Worm (Caenorhabditis elegans) whole organism, early embryonic: ENCODE data around the gene F49F1.17.

Source experiments
- F13C5.2 ChIP-seq: sonication (generic microtip); optimal IDR thresholded peaks from 2 replicates; lab custom pipeline; 2017; ENCODE audit warnings: mild to moderate bottlenecking, missing genetic modification characterization, inconsistent platforms, missing compliant biosample characterization
- ama-1 ChIP-seq: fragments of 150-350 bp; optimal IDR thresholded peaks from 2 replicates; lab custom pipeline; 2014
- ceh-36 ChIP-seq: sonication (generic microtip); optimal IDR thresholded peaks from 2 replicates; lab custom pipeline; 2016; ENCODE audit warnings: missing genetic modification characterization, inconsistent platforms, missing compliant biosample characterization
- ets-7 ChIP-seq: sonication (generic microtip); optimal IDR thresholded peaks from 2 replicates; lab custom pipeline; 2016; ENCODE audit warnings: missing genotype, missing genetic modification characterization, missing compliant biosample characterization
- flt-1 ChIP-seq: fragments of 200-800 bp; sonication (Bioruptor generic); IDR thresholded peaks from 2 replicates; pipeline ENCODE4 v1.3.6; 2022; ENCODE audit warnings: missing genetic modification characterization, missing compliant biosample characterization
- hmbx-1 ChIP-seq: sonication (generic microtip); optimal IDR thresholded peaks from 2 replicates; lab custom pipeline; 2016; ENCODE audit warnings: mild to moderate bottlenecking, missing genetic modification characterization, missing compliant biosample characterization
- hmg-4 ChIP-seq: fragments of 200-800 bp; sonication (Bioruptor generic); optimal IDR thresholded peaks from 2 replicates; lab custom pipeline; 2018; ENCODE audit warnings: mild to moderate bottlenecking, missing genetic modification characterization, missing compliant biosample characterization
- hnd-1 ChIP-seq: sonication (generic microtip); optimal IDR thresholded peaks from 2 replicates; lab custom pipeline; 2016; ENCODE audit warnings: missing genetic modification characterization, missing compliant biosample characterization
- scrt-1 ChIP-seq: fragments of 200-800 bp; sonication (Bioruptor generic); IDR thresholded peaks from 2 replicates; pipeline ENCODE4 v1.3.6; 2022; ENCODE audit warnings: missing genetic modification characterization, missing compliant biosample characterization
- tbx-11 ChIP-seq: fragments of 200-800 bp; sonication (Bioruptor generic); IDR thresholded peaks from 2 replicates; pipeline ENCODE4 v1.3.6; 2022; ENCODE audit warnings: missing genetic modification characterization, missing compliant biosample characterization
- tbx-37 ChIP-seq: fragments of 200-800 bp; sonication (Bioruptor generic); conservative IDR thresholded peaks from 2 replicates; pipeline ENCODE4 v1.3.6; 2022; ENCODE audit warnings: missing genetic modification reagents, missing genetic modification characterization, missing compliant biosample characterization

DNA sequence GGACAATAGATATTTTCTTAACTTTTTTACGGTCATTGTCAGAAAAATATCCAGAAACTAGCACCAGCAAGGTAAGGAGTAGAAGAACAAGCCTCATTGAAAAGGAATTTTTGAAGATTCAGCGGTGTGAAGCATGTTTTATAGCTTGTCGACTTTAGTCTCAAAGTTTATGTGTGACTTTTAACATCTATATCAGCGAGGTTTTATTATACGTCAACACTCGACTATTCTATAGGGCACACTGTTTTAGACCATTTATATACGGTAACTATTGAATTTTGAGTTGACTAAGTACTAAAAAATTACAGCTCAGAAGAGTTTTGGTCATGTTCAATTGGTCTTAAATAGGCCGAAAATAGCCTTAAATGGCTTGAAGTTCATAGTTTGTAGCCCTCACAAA lies 5.7 kb upstream of the F49F1.17 start, which contains the start of gene F49F1.11:
- no peak for TF ChIP-seq ceh-36 (tag; lab: Kevin White, UChicago)
- no peak for TF ChIP-seq ama-1 (lab: Kevin White, UChicago)
- no peak for TF ChIP-seq ets-7 (tag; lab: Kevin White, UChicago)
- TF ChIP-seq flt-1, result no peak
- no peak for TF ChIP-seq hmg-4
- TF ChIP-seq hmbx-1 (tag; lab: Kevin White, UChicago), result no peak
- TF ChIP-seq F13C5.2 (tag; lab: Kevin White, UChicago), result no peak
- no peak for TF ChIP-seq hnd-1 (tag; lab: Kevin White, UChicago)
- no peak for TF ChIP-seq tbx-37 (GFP tag; lab: Robert Waterston, UW)
- no peak for TF ChIP-seq tbx-11 (GFP tag; lab: Robert Waterston, UW)
- TF ChIP-seq scrt-1 (GFP tag; lab: Robert Waterston, UW), result no peak
